Fruit fly (Drosophila melanogaster): ENCODE data around the gene CG4842.

The CG4842 gene

DNA sequence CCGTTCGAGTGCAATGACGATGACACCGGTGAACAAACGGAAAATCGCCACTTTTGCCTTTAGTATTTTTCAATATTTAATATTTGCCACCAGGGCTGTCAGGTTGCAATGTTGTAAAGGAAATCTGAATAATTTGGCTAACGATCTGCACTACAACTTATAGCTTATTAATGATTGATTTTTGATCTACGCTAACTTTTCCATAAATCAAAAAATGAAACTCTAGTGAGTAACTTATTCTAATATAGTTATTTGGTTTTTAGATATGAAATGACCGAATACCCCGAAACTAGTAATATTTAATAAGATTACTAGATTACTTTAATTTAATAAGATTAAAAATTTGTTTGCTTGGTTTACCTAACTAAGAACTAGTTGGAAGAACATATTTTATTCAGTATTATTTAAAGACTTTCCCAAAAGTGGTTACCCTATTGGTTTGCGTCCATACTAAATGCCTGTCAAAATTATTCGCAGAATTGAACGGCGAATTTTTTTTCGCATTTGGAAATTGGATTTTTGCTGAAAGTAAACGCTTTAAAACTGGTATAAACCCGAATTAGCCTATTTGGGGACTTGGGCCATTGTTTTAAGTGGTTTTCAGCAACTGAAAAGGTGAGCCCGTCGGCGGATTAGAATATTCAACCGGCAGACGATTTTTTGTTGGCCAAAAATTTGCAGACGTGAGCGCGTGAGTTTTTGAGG, 17.8 kb downstream of the CG4842 start, which contains the start of the genes Agpat3 and RAF2 (continued):
- TF ChIP-seq sug (tag; optimal IDR thresholded peaks at IDR 0.05) (no peak), CG31441 (GFP tag; IDR thresholded peaks at IDR 0.05) (peak; percentile 53), oc (tag; optimal IDR thresholded peaks at IDR 0.05) (no peak), CG3838 (GFP tag; optimal IDR thresholded peaks at IDR 0.05) (no peak), CG2712 (tag; optimal IDR thresholded peaks at IDR 0.05) (peak; percentile 59), sisA (GFP tag; IDR thresholded peaks at IDR 0.05) (peak; percentile 51; the same call in 1 of the 2 replicates), CG15601 (tag; optimal IDR thresholded peaks at IDR 0.05) (peak; percentile 34), dmrt99B (tag; optimal IDR thresholded peaks at IDR 0.05) (peak; percentile 37), CG12155 (GFP tag; optimal IDR thresholded peaks at IDR 0.05) (peak; percentile 10), CG13775 (GFP tag; optimal IDR thresholded peaks at IDR 0.05) (peak; percentile 54), Rfx (GFP tag; IDR thresholded peaks at IDR 0.05) (peak; percentile 61), unc-4 (GFP tag; IDR thresholded peaks at IDR 0.05; ENCODE audit: partially characterized antibody) (no peak), CG9437 (GFP tag; optimal IDR thresholded peaks at IDR 0.05) (peak; percentile 42), Nf-YB (GFP tag; optimal IDR thresholded peaks at IDR 0.05) (peak; percentile 6), cwo (GFP tag; optimal IDR thresholded peaks at IDR 0.05) (no peak), Dbx (GFP tag; IDR thresholded peaks at IDR 0.05) (peak; percentile 50; the same call in 1 of the 3 replicates), Lhr (GFP tag; optimal IDR thresholded peaks at IDR 0.05) (peak; percentile 22), Oaz (GFP tag; IDR thresholded peaks at IDR 0.05) (no peak), sd (tag; optimal IDR thresholded peaks at IDR 0.05) (peak; percentile 27), CG3726 (GFP tag; IDR thresholded peaks at IDR 0.05) (no peak), E2f1 (GFP tag; IDR thresholded peaks at IDR 0.05) (peak; percentile 52), CG6272 (GFP tag; IDR thresholded peaks at IDR 0.05) (no peak), CG17361 (GFP tag; IDR thresholded peaks at IDR 0.05) (peak; percentile 77; the same call in 2 of the 3 replicates), fd96Cb (tag; optimal IDR thresholded peaks at IDR 0.05) (peak; percentile 52), Kr (GFP tag; optimal IDR thresholded peaks at IDR 0.05) (no peak), CG14860 (GFP tag; IDR thresholded peaks at IDR 0.05; ENCODE audit: partially characterized antibody) (no peak), Camta (GFP tag; optimal IDR thresholded peaks at IDR 0.05) (peak; percentile 6), CTCF (GFP tag; optimal IDR thresholded peaks at IDR 0.05) (no peak), CG15514 (GFP tag; optimal IDR thresholded peaks at IDR 0.05) (peak; percentile 47), gfzf (GFP tag; optimal IDR thresholded peaks at IDR 0.05) (peak; percentile 80), tio (GFP tag; optimal IDR thresholded peaks at IDR 0.05) (peak; percentile 64), Pdp1 (GFP tag; optimal IDR thresholded peaks at IDR 0.05) (no peak), gsb-n (tag; optimal IDR thresholded peaks at IDR 0.05) (peak; percentile 10), CG2875 (GFP tag; optimal IDR thresholded peaks at IDR 0.05) (no peak), az2 (GFP tag; optimal IDR thresholded peaks at IDR 0.05) (peak; percentile 47), CG11504 (tag; optimal IDR thresholded peaks at IDR 0.05) (peak; percentile 65), CG12659 (GFP tag; optimal IDR thresholded peaks at IDR 0.05) (peak; percentile 58), CG13424 (tag; optimal IDR thresholded peaks at IDR 0.05) (peak; percentile 49), CG7786 (GFP tag; optimal IDR thresholded peaks at IDR 0.05) (no peak), CG14441 (GFP tag; IDR thresholded peaks at IDR 0.05) (peak; percentile 62; the same call in 1 of the 2 replicates), nmo (GFP tag; optimal IDR thresholded peaks at IDR 0.05) (peak; percentile 85), tin (GFP tag; optimal IDR thresholded peaks at IDR 0.05) (peak; percentile 67), CG14050 (GFP tag; IDR thresholded peaks at IDR 0.05) (no peak), Med (GFP tag) (peak; percentile 82), chif (GFP tag; optimal IDR thresholded peaks at IDR 0.05) (peak; percentile 21 to 28), schlank (tag; optimal IDR thresholded peaks at IDR 0.05) (no peak), CG8924 (tag; optimal IDR thresholded peaks at IDR 0.05) (peak; percentile 58), CG9727 (GFP tag; optimal IDR thresholded peaks at IDR 0.05) (peak; percentile 41), CG8765 (GFP tag; IDR thresholded peaks at IDR 0.05) (0 out of 2 replicates have a peak, but pooled peaks have one; percentile 25)

Data from whole organism, embryonic.